Worm (Caenorhabditis elegans) whole organism, L3 larva: ENCODE results near the gene npr-20.

ENCODE experiments used
- elt-3 ChIP-seq, 3 experiments: fragments of 150-350 bp in 1 of 3; sonication (generic microtip) in 2 of 3; optimal IDR thresholded peaks; 2 replicates in 2 of 3; 4 replicates in 1 of 3; lab custom pipeline; 2014 to 2017; ENCODE audit warnings: missing biosample characterization in 3 of 3, missing genetic modification characterization in 3 of 3
- fkh-10 ChIP-seq: sonication (generic microtip); optimal IDR thresholded peaks from 2 replicates; lab custom pipeline; 2017; ENCODE audit warnings: missing biosample characterization, missing genetic modification reagents, missing genetic modification characterization

DNA sequence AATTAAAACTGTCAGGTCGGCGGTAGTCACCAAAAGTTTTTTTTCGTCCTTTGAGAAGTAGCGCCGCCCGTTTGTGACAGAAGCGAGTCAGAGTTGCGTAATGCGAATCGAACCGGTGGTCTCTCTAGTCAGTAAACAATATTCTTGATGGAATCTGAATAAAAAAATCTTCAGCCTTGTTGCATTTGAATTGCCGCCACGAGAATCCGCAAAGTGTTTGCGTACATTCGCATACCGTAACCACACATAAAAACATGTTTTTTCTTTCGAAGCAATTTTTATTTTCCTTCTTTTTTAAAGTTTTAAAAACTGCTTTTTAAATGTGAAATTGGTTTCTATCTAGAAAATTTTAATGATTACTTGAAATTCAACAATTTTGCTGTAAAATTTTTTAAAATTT, 26.1 kb upstream of the npr-20 start:
- TF ChIP-seq elt-3 (tag; optimal IDR thresholded peaks at IDR 0.05; lab: Kevin White, UChicago) (no peak), fkh-10 (GFP tag; lab: Kevin White, UChicago) (no peak)
